Fruit fly (Drosophila melanogaster): ENCODE data around the gene crq.
A peak's percentile ranks its signal among the peaks of the same experiment; 100 is the strongest.

Gene crq

dm6 chr2L:432119-432518 lies 20.7 kb downstream of the crq start:
- TF ChIP-seq noc (tag; optimal IDR thresholded peaks at IDR 0.05), result no peak

dm6 chr2L:431629-431984 lies 21.2 kb downstream of the crq start:
- no peak for TF ChIP-seq noc (tag; optimal IDR thresholded peaks at IDR 0.05)

DNA sequence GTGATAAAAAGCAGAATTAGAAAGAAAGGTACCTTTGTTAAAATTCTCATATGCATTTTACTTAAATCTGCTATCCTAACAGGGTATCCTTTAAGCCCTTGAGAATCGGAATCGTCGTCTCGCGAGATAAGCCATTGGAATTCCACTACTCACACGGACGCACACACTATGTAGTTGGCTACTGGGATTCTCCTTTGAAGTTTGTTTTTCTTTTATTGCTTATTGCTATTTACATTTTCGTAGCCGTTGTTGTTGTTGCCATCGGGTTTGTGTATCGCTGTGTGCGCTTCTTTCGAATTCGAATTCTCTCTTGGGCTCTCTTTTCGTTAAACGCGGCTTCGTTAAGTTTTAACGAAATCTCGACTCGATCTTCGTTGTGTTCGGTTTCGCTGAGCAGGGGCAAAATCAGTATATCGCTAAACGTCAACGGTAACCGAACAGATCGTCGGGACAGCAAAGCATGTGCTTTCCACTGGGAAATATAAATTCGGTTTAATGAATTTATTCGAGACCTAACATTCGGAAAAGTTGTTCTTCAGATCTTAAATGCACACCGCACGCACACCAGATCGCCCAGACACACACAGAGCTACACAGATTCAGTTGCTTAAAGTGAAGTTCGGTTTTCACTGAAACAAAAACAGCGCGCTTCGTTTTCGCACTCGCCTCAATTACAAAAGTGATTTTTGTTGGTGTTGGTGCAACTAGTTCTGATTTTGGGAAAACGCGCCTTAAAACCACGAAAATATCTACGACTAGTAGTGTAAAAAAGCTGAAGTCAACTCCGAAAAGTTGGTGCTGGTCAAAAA lies 21.8 kb downstream of the crq start, which contains the start of gene ex:
Gene ex, plus strand, starts transcription at position 408 of the 809 bp plus-strand sequence.
- TF ChIP-seq noc (tag; optimal IDR thresholded peaks at IDR 0.05), result no peak

dm6 chr2L:429680-430484 lies 22.9 kb downstream of the crq start:
- TF ChIP-seq noc (tag; optimal IDR thresholded peaks at IDR 0.05), result peak; percentile 35

dm6 chr2L:428380-428989 lies 24.3 kb downstream of the crq start:
- no peak for TF ChIP-seq noc (tag; optimal IDR thresholded peaks at IDR 0.05)

dm6 chr2L:427338-428234 lies 25.2 kb downstream of the crq start:
- TF ChIP-seq noc (tag; optimal IDR thresholded peaks at IDR 0.05), result no peak

DNA sequence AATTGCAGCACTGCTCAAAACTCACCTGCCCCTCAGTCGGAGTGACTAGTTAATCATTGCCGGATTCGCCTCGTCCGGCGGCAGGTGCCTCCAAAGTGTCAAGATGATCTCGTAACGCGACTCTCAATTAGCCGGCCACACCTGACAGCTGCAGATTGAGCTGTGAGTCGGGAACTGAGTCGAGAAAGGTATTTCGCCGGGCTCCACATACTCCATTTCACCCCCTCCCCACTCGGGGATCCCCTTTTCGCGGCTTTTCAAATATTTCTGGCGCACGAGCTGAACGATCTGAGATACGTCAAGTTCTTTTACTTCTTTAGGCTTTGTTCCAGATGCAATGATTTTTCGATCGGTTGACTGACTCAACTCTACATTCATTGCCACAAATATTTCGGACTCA lies 26.4 kb downstream of the crq start:
- no peak for TF ChIP-seq noc (tag; optimal IDR thresholded peaks at IDR 0.05)

dm6 chr2L:425491-425890 lies 27.3 kb downstream of the crq start:
- TF ChIP-seq noc (tag; optimal IDR thresholded peaks at IDR 0.05), result no peak

DNA sequence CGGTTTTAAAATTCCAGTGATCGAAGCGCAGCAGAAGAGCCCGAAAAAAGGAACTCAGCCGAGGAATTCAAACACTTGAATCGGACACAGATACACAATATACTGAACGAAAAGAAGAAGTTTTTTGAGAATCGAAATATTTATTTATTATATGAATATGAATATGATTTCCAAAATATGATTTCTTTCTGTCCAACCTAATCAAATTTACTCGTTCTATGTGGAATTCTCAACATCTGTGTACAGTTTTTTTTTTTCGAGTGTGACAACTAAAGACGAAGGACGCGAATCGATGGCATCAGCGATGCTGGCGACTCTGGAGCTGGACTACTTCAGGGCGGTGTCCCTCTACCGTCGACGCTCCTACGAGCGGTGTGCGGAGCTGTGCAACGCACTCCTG lies 29.7 kb downstream of the crq start:
- no peak for TF ChIP-seq noc (tag; optimal IDR thresholded peaks at IDR 0.05)

- TF ChIP-seq noc (tag; optimal IDR thresholded peaks at IDR 0.05), result no peak
Measured at dm6 chr2L:422573-422972, 30.3 kb downstream of the crq start, which contains the start of gene BBS8. Gene BBS8, plus strand, starts transcription at chr2L:422873.

- no peak for TF ChIP-seq noc (tag; optimal IDR thresholded peaks at IDR 0.05)
Measured at dm6 chr2L:421119-421821, 31.6 kb downstream of the crq start, which contains the start of the genes CG11885 and CG13692. Gene CG11885, minus strand, starts transcription at chr2L:421450. Gene CG13692, plus strand, starts transcription at chr2L:421771.

- TF ChIP-seq noc (tag; optimal IDR thresholded peaks at IDR 0.05), result peak; percentile 76
Measured at dm6 chr2L:419620-420184, 33.1 kb downstream of the crq start, which contains the start of the genes CG13690 and RpLP1. Gene CG13690, minus strand, starts transcription at chr2L:419652. Gene RpLP1, plus strand, starts transcription at chr2L:419952.

DNA sequence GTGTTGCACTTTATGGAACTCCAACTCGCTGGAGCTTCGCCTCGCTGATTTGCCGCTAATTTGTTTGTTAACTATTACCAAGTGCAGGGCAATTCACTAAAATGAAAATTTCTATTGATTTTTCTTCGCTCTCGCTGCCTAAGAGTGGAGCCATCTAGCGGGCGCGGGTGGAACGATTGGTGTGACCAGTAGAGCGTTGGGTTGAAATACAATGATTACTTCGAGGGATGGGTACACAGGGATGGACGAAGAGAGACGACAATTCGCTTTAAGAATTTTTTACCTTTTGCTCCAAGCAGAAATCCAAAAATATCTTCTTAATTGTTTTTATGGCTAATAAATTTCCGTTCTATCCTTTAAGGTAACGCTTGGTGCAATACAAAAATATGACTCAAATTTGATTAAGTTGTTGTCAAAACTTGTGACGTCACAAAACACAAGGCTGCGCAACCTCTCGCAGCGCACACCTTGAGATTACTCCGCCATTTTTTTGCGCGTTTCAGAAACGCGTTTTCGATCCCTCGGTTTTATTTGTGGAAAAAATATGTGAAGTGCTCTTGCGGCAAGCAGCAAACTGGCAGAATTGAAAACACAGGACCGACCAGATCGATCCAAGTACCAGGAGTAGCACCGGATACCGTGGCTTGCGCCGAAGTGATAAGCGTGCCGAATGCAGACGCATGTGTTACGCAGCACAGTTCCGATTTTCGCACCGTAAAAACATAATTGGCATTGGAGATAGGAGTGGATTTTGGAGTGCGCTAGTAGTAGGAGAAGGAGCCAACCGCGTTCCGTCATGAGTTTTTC lies 38.0 kb downstream of the crq start, which contains the start of the genes AP-2alpha and ebi:
Gene AP-2alpha, minus strand, starts transcription at position 185 of the 807 bp plus-strand sequence.
Gene ebi, plus strand, starts transcription at position 475 of the 807 bp plus-strand sequence.
- TF ChIP-seq noc (tag; optimal IDR thresholded peaks at IDR 0.05), result peak; percentile 82
